Worm (Caenorhabditis elegans): ENCODE measurements around the gene F43G6.8.

DNA sequence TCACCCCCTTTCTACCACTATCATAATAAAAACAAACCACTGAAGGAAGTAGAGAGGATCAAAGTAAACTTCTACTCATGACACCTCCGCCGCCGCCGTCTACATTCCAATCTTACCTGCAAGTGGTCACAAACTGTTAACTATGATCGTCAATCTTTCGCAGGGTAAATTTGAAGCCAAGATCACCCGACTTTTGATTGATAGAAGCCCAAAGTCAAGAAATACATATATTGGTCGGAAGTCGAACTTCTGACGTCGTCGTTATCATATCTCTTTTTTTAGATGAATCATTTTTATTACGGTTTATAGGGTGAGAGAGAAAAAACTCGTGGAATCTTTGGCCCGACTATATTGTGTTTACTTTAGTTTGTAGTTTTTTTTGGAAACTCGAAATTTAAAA lies 24.5 kb upstream of the F43G6.8 start:
- peak; percentile 39 for TF ChIP-seq nhr-23 (tag; optimal IDR thresholded peaks at IDR 0.05)
- TF ChIP-seq skn-1 (tag; optimal IDR thresholded peaks at IDR 0.05): no peak
- TF ChIP-seq pha-4 (tag; optimal IDR thresholded peaks at IDR 0.05): no peak
- no peak for TF ChIP-seq fkh-10 (GFP tag; optimal IDR thresholded peaks at IDR 0.05)
- peak; percentile 30 for TF ChIP-seq nhr-76 (tag; optimal IDR thresholded peaks at IDR 0.05)
- no peak for TF ChIP-seq nhr-237 (tag; optimal IDR thresholded peaks at IDR 0.05)
- no peak for TF ChIP-seq elt-2 (tag; optimal IDR thresholded peaks at IDR 0.05)
- no peak for TF ChIP-seq nhr-77 (tag; optimal IDR thresholded peaks at IDR 0.05)
